Worm (Caenorhabditis elegans): ENCODE measurements around the gene cpf-1.

The cpf-1 gene

DNA sequence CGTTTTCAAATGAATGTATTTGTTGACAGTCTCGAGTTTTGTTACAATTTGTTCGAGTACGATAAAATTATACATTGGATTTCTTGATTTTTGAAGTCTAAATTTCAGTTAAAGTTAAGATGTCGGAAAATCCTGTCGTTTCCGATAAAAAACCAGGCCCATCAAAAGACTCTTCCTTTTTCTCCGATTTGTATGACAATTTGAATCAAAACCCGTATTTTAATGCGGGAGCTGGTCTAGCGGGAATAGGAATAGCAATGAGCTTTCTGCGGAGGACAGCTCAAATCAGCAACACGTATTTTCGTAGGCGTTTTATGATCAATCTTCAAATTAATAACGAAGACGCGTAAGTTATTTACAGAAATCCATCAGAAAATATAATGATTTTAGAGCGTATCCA is 31.3 kb downstream of the cpf-1 start, which contains the start of gene bcs-1 (continued):
- TF ChIP-seq attf-5 (GFP tag; optimal IDR thresholded peaks at IDR 0.05) = no peak
- TF ChIP-seq B0035.1 (tag; optimal IDR thresholded peaks at IDR 0.05) = no peak
- TF ChIP-seq sptf-2 (GFP tag; optimal IDR thresholded peaks at IDR 0.05) = no peak
- no peak for TF ChIP-seq T26A5.8 (tag; optimal IDR thresholded peaks at IDR 0.05)
- no peak for TF ChIP-seq ztf-26 (tag; optimal IDR thresholded peaks at IDR 0.05)
- TF ChIP-seq ceh-100 (GFP tag; IDR thresholded peaks at IDR 0.05) = 0 out of 2 replicates have a peak, but pooled peaks have one; percentile 8
- no peak for TF ChIP-seq bed-2 (GFP tag; IDR thresholded peaks at IDR 0.05)
- TF ChIP-seq B0019.2 (GFP tag; conservative IDR thresholded peaks at IDR 0.05) = no peak
- no peak for TF ChIP-seq Y95B8A.8 (GFP tag; IDR thresholded peaks at IDR 0.05)
- TF ChIP-seq Y79H2A.3 (GFP tag; conservative IDR thresholded peaks at IDR 0.05) = no peak
- peak; percentile 10 for TF ChIP-seq lin-54 (GFP tag; optimal IDR thresholded peaks at IDR 0.05)
- no peak for TF ChIP-seq unc-130 (GFP tag; optimal IDR thresholded peaks at IDR 0.05)
- TF ChIP-seq ccch-3 (GFP tag; optimal IDR thresholded peaks at IDR 0.05) = no peak
- no peak for TF ChIP-seq madf-8 (GFP tag; conservative IDR thresholded peaks at IDR 0.05)
- TF ChIP-seq pbrm-1 (GFP tag; IDR thresholded peaks at IDR 0.05) = no peak
- 0 out of 2 replicates have a peak, but pooled peaks have one; percentile 14 for TF ChIP-seq C17E4.6 (GFP tag; IDR thresholded peaks at IDR 0.05)
- TF ChIP-seq xnd-1 (tag; optimal IDR thresholded peaks at IDR 0.05) = no peak
- peak; percentile 52; the same call in 1 of the 2 replicates for TF ChIP-seq B0336.3 (GFP tag; IDR thresholded peaks at IDR 0.05)
- TF ChIP-seq attf-3 (GFP tag; conservative IDR thresholded peaks at IDR 0.05) = no peak
- TF ChIP-seq ceh-58 (GFP tag; IDR thresholded peaks at IDR 0.05) = no peak
- no peak for TF ChIP-seq aptf-2 (GFP tag; conservative IDR thresholded peaks at IDR 0.05)
- TF ChIP-seq lsy-27 (tag; optimal IDR thresholded peaks at IDR 0.05; ENCODE audit: borderline replicate concordance, insufficient read depth) = no peak
- no peak for TF ChIP-seq tbp1 (GFP tag; optimal IDR thresholded peaks at IDR 0.05)
- TF ChIP-seq zim-3 (tag; optimal IDR thresholded peaks at IDR 0.05) = no peak
- TF ChIP-seq unc-62 (GFP tag; optimal IDR thresholded peaks at IDR 0.05) = no peak
- TF ChIP-seq nhr-27 (tag; optimal IDR thresholded peaks at IDR 0.05) = no peak
- no peak for TF ChIP-seq rcor-1 (GFP tag; IDR thresholded peaks at IDR 0.05)
- TF ChIP-seq dpl-1 (GFP tag; optimal IDR thresholded peaks at IDR 0.05) = no peak
- no peak for TF ChIP-seq tlf-1 (GFP tag; optimal IDR thresholded peaks at IDR 0.05)
- TF ChIP-seq mxl-1 (tag; optimal IDR thresholded peaks at IDR 0.05) = no peak
- TF ChIP-seq ZK185.1 (tag; optimal IDR thresholded peaks at IDR 0.05; ENCODE audit: poor library complexity, severe bottlenecking) = no peak
- TF ChIP-seq hrde-1 (tag; optimal IDR thresholded peaks at IDR 0.05; ENCODE audit: borderline replicate concordance) = no peak
- no peak for TF ChIP-seq somi-1 (GFP tag; optimal IDR thresholded peaks at IDR 0.05)
- no peak for TF ChIP-seq nfya-1 (tag; optimal IDR thresholded peaks at IDR 0.05; ENCODE audit: borderline replicate concordance, insufficient read depth)
- TF ChIP-seq attf-6 (GFP tag; IDR thresholded peaks at IDR 0.05) = peak; percentile 42
- TF ChIP-seq ceh-79 (tag; optimal IDR thresholded peaks at IDR 0.05) = no peak
- no peak for TF ChIP-seq fkh-3 (tag; optimal IDR thresholded peaks at IDR 0.05)
- no peak for TF ChIP-seq ceh-27 (GFP tag; optimal IDR thresholded peaks at IDR 0.05)
- TF ChIP-seq ceh-40 (GFP tag; IDR thresholded peaks at IDR 0.05) = no peak
- TF ChIP-seq cebp-1 (GFP tag; IDR thresholded peaks at IDR 0.05) = no peak
- TF ChIP-seq cebp-1 (tag; optimal IDR thresholded peaks at IDR 0.05) = no peak
- no peak for TF ChIP-seq ztf-18 (tag; optimal IDR thresholded peaks at IDR 0.05)
- TF ChIP-seq sdz-38 (tag; optimal IDR thresholded peaks at IDR 0.05) = no peak
- TF ChIP-seq die-1 (tag; optimal IDR thresholded peaks at IDR 0.05) = no peak
- TF ChIP-seq snpc-1.1 (tag; optimal IDR thresholded peaks at IDR 0.05; ENCODE audit: insufficient read depth) = peak; percentile 36
- TF ChIP-seq Y53G8AR.9 (GFP tag; conservative IDR thresholded peaks at IDR 0.05) = peak; percentile 61; the same call in 1 of the 2 replicates
- TF ChIP-seq F10E7.11 (tag; optimal IDR thresholded peaks at IDR 0.05) = no peak
- TF ChIP-seq T07F8.4 (tag; optimal IDR thresholded peaks at IDR 0.05) = no peak
- no peak for TF ChIP-seq gei-17 (GFP tag; optimal IDR thresholded peaks at IDR 0.05)

All from whole organism, young adult.